Fruit fly (Drosophila melanogaster) S2 (cell line): Measurements from ENCODE around the gene CG34384.

Experiments used
- CG8478 ChIP-seq: fragments of >200 bp; optimal IDR thresholded peaks from 2 replicates; lab custom pipeline; 2018
- CTCF ChIP-seq, 2 experiments: fragments of >200 bp; optimal IDR thresholded peaks; 2 replicates each; lab custom pipeline; 2018

CG34384 gene

DNA sequence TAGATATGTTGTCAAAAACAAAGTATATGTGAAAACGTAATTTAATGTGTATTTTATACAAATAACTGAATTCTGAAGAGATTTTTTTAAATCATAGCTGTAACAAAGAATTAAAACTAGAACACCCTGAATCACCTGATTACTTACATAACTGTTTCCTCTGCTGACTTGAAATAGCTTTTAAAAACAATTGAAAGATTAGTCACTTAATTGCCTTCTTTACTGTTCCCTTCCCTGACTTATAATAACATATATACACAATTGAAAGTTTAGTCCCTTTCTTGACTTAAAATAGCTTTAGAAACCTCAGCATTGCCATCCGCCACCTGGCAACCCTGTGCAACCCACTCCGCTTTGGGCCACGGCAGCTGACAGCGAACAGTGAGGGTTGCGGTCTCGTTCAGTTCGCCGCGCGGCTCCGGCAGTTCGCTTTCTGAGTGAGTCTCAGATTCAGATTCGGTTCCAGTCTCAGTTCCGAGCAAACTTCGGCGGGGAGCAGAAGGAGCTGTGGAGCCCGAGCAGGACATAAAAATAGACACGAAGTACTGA lies at the start of gene CG34384:
Gene CG34384 (plus strand): TSS at position 381 of the 549 bp plus-strand sequence.
- TF ChIP-seq CTCF (optimal IDR thresholded peaks at IDR 0.05; lab: Kevin White, UChicago) (no peak), CG8478 (lab: Kevin White, UChicago) (no peak)

DNA sequence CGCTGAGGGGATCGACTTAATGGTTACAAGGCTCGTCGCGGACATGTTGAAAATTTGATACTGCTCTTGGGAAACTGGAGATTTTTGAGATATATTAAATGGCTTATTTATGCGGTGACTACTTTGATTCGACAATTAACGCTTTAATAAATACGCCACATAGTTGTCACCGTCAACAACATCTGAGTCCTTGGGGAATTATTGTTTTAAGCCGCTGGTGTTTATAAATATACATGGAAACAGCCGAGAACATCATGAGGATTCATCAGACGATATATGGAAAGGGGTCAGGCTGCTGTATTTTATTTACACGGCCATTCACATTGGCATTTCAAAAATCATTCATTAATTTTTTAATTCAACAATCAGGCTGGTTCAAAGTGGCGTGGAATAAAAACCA lies 42.5 kb upstream of the CG34384 start, which contains the start of gene CG11286:
Gene CG11286 (minus strand): TSS at position 101 of the 400 bp plus-strand sequence.
- no peak for TF ChIP-seq CG8478 (lab: Kevin White, UChicago)
- no peak for TF ChIP-seq CTCF (optimal IDR thresholded peaks at IDR 0.05; lab: Kevin White, UChicago)

DNA sequence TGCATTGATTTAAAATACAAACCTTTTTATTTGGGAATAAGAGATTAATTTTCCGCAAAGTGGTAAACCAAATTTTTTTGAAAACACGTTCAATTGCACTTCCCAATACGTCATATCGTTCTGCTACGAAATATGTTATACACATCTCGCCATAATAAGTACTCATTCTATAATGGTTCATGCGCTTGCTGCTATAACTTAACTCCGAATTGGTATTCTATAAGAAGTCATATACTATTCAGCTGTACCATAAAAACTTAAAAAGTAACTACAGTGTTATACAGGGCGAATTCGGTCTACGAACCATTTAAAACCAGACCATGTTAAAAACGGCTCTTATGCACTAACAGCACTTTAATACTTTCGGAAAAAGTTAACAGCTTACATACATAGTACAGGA lies 34.5 kb upstream of the CG34384 start:
- TF ChIP-seq CTCF (optimal IDR thresholded peaks at IDR 0.05; lab: Kevin White, UChicago) (peak; percentile 39 to 49), CG8478 (lab: Kevin White, UChicago) (no peak)

DNA sequence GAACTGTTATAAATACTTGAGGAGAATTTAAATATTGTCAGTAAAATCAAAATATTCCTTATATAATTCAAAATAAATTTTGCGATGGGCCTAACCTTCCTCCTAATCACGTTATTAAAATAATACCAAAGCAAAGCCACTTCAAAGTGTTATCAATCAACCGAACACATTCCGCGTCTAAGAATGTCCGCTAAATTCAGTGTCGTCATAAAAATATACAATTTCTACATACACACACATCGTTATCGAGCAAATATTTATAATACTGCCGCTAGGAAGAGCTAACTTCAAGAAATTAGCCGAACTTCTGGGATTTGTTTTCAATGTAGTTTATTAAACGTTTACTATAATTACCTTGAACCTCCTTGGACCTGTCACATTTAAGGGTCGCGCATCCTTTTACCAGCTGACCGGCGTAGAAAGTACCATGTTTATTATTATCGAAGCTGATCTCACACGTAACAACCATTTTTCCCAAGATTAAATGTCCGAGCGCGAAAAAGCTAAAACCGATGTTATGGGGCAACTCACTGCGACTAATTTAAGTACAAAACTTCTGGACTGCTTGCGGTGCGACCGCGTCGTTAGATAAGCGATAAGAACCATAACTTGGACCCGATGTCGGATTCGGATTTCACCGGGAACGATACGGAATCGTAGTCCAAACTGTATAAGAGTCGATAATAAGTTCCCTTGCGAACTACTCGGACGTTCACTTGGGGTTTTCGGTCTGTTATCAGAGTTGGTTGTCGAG lies 31.1 kb upstream of the CG34384 start, which contains the start of gene CG18747:
Gene CG18747 (minus strand): TSS at position 514 of the 754 bp plus-strand sequence.
- TF ChIP-seq CTCF (optimal IDR thresholded peaks at IDR 0.05; lab: Kevin White, UChicago) (no peak), CG8478 (lab: Kevin White, UChicago) (no peak)

DNA sequence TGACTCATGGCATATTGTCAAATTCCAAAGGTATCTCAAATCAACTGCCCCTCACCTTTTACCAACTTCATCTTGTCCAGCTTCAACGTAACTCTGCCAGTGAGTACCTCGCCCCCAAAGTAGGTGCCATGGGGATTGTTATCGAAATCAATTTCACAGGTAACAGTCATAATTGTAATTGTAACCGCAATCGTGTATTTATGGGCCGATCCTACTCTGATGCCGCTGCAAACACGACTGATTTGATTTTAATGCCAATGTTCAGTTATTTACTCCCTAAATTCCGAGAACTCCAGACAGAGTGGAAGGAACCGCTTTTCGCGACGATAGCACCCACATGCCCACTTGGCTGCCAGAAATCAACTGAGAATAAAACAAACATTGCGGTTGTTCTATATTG lies 28.4 kb upstream of the CG34384 start, which contains the start of gene CG18745:
Gene CG18745 (minus strand): TSS at position 336 of the 400 bp plus-strand sequence.
- TF ChIP-seq CTCF (optimal IDR thresholded peaks at IDR 0.05; lab: Kevin White, UChicago) = no peak
- TF ChIP-seq CG8478 (lab: Kevin White, UChicago) = no peak

DNA sequence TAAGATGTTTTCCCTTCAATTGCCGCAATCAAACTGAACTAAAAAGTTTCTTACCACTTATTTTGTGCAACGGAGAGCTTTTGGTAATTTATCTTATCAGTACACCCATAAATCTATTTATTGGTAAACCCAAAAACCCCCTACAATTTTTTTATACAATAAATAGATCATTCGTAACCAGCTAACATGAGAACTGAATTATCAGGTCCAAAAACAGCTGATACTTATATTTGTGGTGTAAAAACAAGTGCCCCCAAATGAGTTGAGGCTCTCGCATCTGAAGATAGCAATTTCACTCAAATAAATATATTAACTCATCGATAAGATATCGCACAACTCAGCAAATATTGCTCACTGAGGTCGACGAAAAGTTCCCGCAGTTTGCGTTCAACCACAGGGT lies 26.3 kb upstream of the CG34384 start, which contains the start of gene CG18748:
Gene CG18748 (minus strand): TSS at position 25 of the 400 bp plus-strand sequence.
- TF ChIP-seq CG8478 (lab: Kevin White, UChicago) = no peak
- no peak for TF ChIP-seq CTCF (optimal IDR thresholded peaks at IDR 0.05; lab: Kevin White, UChicago)

DNA sequence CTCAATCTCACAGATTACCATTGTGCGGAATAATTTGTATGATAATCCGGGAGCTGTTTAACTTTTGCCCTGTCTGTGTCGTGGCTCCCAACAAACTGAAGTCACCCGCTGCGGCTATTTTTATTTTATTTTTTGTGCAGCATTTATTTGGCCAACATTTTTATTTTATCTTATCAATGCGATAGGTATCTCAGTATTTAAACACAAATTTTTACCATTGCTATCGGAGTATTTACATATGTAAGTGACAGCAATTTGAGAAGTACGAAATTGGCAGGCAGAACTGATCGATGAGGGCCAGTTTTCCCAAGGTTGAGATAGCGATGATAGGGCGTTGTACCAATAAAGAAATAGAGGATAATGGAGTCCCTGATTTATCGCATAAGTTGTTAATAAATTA lies 24.1 kb upstream of the CG34384 start, which contains the start of gene CG18746:
Gene CG18746 (minus strand): TSS at position 101 of the 400 bp plus-strand sequence.
- TF ChIP-seq CG8478 (lab: Kevin White, UChicago) (no peak), CTCF (optimal IDR thresholded peaks at IDR 0.05; lab: Kevin White, UChicago) (no peak)

DNA sequence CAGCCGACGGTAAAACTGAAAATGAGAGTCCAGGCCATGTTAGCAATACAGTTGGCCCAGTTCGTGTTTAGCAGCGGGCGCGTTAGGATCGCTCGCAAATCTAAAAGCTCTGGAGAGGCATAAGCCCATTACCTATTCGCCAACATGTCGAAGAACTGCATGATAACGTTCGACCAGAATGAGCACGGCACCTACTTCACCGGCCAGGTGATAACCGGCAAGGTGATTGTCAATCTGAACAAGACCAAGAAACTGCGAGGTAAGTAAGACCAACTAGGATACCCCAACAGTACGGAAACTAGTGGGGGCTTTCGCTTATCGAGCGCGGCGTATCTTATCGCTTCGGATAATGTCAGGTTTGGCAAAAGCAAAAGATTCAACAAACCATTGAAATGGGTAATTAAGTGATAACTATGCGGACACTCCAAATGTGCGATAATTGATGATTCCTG lies 23.6 kb upstream of the CG34384 start, which contains the start of gene CG10086:
Gene CG10086 (plus strand): TSS at position 51 of the 452 bp plus-strand sequence.
- TF ChIP-seq CG8478 (lab: Kevin White, UChicago) (no peak), CTCF (optimal IDR thresholded peaks at IDR 0.05; lab: Kevin White, UChicago) (no peak)

DNA sequence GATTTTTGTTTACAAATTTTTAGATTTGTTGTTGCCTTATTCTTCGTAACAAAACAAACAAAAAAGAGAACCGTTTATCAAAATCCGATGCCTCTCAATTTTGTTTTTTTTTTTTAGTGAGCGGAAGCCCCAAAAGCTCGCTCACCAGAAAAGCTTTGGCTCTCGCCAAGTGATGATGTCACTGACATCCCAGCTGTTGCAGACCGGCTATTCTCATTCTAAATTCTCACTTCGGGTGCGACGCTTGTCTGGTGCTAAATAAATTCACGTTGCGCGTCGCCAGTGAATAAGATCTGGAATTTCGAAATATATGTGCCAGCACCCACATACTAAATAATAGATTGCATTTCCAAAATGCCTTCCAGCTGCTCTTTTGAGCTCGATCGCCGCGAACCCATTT lies 20.3 kb upstream of the CG34384 start, which contains the start of gene CG2641:
Gene CG2641 (plus strand): TSS at position 215 of the 400 bp plus-strand sequence.
- TF ChIP-seq CG8478 (lab: Kevin White, UChicago) (no peak), CTCF (optimal IDR thresholded peaks at IDR 0.05; lab: Kevin White, UChicago) (no peak)

DNA sequence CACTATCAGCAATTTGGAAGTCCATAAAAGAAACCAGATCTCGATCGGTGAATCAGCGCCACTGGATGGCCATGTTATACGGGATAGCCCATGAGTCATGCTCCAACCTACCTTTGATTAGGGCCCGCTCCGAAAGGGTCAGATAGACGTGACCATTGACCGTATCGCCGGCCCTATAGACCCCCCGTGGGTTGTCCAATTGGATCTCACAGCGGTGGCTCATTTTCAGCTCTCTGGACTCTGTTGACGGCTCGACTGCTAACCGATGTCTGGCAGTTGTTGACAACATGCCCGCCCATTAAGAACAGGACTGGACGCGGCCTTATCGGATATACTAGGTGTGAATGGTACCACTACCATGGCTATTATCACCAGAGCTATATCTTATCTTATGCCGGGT lies 15.6 kb upstream of the CG34384 start, which contains the start of gene CG18744:
Gene CG18744 (minus strand): TSS at position 247 of the 400 bp plus-strand sequence.
- no peak for TF ChIP-seq CG8478 (lab: Kevin White, UChicago)
- TF ChIP-seq CTCF (optimal IDR thresholded peaks at IDR 0.05; lab: Kevin White, UChicago) = no peak

DNA sequence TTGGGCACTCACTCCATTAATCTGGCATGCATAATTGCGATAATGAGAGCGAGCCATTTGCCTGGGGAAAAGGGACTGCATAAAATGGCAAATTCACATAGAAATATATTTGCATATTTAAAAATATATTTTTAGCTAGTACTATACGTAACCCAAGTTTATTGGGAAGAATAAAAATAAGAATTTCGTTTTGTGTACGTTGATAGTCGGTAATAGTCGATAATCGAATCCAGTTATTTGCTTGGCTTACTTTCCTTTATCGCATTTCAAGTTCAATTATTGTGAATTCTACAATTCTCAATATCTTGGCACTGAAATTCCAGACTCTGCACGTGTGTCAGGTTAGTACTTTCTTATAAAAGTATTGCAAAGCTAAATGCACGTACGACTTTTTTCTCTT lies 11.5 kb upstream of the CG34384 start, which contains the start of gene CG3014:
Gene CG3014 (minus strand): TSS at position 101 of the 400 bp plus-strand sequence.
- no peak for TF ChIP-seq CTCF (optimal IDR thresholded peaks at IDR 0.05; lab: Kevin White, UChicago)
- TF ChIP-seq CG8478 (lab: Kevin White, UChicago) = no peak

DNA sequence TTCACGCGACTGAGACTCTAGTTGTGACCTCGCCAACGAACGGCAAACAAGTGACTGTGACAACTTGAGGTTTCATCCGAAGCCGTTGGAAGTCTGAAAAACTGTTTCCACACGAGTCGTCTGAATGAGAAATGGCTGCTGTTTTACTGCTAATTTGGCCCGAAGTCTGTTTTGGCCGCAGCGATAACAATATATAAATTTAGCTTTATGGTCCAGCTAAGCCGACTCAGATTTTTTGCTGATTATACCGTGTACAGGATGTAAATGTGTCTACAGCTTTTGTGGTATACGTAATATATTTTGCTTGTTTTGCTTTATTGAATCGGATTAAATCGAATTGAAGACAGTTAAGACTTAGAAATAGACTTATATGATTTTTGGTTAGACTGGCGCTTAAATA lies 9.8 kb upstream of the CG34384 start, which contains the start of gene CG18268:
Gene CG18268 (minus strand): TSS at position 101 of the 400 bp plus-strand sequence.
- no peak for TF ChIP-seq CG8478 (lab: Kevin White, UChicago)

DNA sequence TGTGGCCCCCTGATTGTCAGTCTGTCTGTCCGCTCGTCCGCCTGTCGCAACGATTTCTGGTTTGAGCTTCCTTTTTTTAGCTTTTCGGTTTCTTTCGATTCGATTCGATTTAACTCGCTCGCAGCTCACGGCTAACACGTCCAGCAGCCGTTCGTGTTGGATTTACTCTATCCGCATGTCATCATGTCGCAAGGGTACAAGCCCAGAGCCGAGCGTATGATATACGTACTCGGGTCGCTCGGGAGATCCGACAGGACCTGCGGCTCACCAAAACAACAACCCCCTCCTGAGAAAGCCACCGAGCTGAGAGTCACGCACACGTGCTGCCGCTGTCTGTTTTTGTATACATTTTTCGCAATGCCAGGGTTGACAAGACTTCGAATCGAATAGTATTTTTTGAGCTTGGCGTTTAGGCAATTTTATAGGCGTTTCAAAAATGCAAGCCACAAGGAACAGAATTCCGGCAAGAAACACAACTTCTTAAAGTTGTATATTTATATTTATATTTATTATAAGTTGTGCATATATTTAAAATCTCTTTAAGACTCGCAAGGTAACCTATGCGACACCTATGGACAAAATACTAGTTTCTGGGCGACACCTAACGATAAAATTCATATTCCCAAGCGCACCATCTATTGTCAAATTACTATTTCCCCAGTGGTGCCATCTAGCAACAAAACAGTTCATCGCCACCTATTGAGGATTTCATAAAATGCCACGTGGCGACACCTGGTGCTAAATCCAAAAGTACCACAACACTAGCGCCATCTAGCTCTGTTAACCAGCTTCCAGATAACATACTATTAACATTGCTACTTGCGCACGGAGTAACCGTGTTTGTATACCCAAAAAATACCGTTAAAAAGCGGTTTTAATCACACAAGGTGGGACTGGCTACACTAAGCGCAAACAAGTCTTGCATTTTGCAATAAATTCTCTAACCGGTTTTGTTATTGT lies 4.2 kb upstream of the CG34384 start, which contains the start of the genes CG2993 and sgll:
Gene CG2993 (minus strand): TSS at position 353 of the 960 bp plus-strand sequence.
Gene sgll (plus strand): TSS at position 871 of the 960 bp plus-strand sequence.
- TF ChIP-seq CG8478 (lab: Kevin White, UChicago) (no peak), CTCF (optimal IDR thresholded peaks at IDR 0.05; lab: Kevin White, UChicago) (peak; percentile 100)
